Fruit fly (Drosophila melanogaster) S2 (cell line): ENCODE data around the gene CG32198.

Experiments used
- CG8478 ChIP-seq: fragments of >200 bp; optimal IDR thresholded peaks from 2 replicates; lab custom pipeline; 2018
- CTCF ChIP-seq, 2 experiments: fragments of >200 bp; optimal IDR thresholded peaks; 2 replicates each; lab custom pipeline; 2018

DNA sequence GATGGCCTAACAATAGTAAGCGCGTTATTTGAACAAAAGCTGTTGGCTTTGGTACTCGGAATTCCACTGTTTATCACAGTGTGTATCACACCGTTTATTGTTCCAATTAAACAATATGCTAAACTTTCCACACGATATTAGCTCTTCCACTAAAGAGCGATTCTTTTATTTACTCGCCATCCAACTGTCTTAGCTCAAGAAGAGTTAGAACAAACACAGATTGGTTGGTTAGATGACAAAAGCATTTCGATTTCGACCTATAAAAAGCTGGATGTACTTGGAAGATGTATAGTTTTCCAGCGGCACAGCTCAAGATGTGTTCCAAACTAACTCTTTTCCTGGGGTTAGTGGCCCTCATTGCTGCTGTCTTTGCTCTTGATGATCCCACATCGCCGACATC, at the start of gene CG32198:
- no peak for TF ChIP-seq CG8478 (lab: Kevin White, UChicago)
- no peak for TF ChIP-seq CTCF (optimal IDR thresholded peaks at IDR 0.05; lab: Kevin White, UChicago)
